Fruit fly (Drosophila melanogaster): Measurements from ENCODE around the gene Mms19.
A peak's percentile ranks its signal among the peaks of the same experiment; 100 is the strongest.

The Mms19 gene

dm6 chr3R:5232197-5232607 lies at the start of gene Mms19, which contains the start of gene Kat60:
TSS of gene Mms19 (plus strand) at chr3R:5232543.
TSS of gene Kat60 (minus strand) at chr3R:5232209.
- TF ChIP-seq CG17801 (GFP tag; optimal IDR thresholded peaks at IDR 0.05; ENCODE audit: partially characterized antibody): no peak

DNA sequence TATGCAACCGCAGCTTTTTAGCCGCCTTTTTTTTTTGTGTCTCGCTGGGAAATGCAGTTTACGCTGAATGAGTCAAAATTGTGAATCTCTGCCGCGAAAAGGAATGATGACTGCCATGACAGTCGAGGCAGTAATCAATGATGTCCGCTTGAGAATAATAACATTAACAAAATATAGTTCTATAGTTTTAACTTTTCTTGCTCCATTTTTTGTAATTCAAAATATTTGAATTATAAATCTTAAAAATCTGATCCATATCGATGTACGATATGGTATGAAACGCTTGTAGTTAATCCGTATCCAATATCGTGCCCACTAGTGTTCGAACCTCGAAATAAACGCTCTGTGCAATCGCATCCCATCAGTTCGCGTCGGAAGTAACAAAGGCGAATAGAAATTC lies 44.5 kb upstream of the Mms19 start:
- no peak for TF ChIP-seq CG17801 (GFP tag; optimal IDR thresholded peaks at IDR 0.05; ENCODE audit: partially characterized antibody)

dm6 chr3R:5193271-5193670 lies 39.1 kb upstream of the Mms19 start:
- TF ChIP-seq CG17801 (GFP tag; optimal IDR thresholded peaks at IDR 0.05; ENCODE audit: partially characterized antibody): no peak

DNA sequence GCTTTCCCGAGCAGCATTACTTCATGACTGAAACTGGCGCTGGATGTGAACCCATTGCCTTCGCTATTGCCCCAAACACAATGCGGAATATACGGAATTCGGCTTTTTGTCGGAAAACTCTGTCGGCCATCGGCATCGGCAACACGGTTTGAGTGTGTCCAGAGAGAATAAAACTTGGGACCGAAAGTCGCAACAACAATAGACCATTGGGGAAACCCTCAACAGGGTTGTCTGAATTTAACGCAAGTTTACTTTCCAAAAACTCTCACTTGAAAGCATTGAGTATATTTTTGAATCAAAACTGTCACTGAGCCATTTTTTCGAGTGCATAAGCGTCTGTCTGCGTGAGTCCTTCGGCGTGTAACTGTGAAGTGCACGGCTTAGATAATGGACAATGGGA lies 34.0 kb upstream of the Mms19 start:
- TF ChIP-seq CG17801 (GFP tag; optimal IDR thresholded peaks at IDR 0.05; ENCODE audit: partially characterized antibody): no peak

- no peak for TF ChIP-seq CG17801 (GFP tag; optimal IDR thresholded peaks at IDR 0.05; ENCODE audit: partially characterized antibody)
Observed at dm6 chr3R:5199581-5199980, 32.8 kb upstream of the Mms19 start.

DNA sequence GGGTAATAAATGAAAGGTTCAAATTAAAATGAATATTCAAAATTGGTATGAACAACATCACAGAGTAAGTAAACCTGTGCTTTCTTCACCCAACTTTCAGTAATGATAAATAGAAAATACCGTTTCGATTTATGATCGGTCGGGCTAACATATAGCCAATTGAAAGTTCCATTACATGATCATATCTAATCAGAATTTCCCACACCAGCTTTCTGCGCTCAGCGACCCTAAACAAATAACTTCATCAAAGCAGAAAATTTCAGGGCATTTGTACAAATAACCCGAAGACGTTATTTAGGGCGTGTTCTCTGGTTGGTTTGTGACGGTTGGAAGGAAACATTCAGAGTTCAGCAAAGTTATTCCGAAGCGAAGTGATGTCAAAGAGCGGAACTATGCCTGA lies 28.5 kb upstream of the Mms19 start:
- no peak for TF ChIP-seq CG17801 (GFP tag; optimal IDR thresholded peaks at IDR 0.05; ENCODE audit: partially characterized antibody)

- no peak for TF ChIP-seq CG17801 (GFP tag; optimal IDR thresholded peaks at IDR 0.05; ENCODE audit: partially characterized antibody)
Observed at dm6 chr3R:5205319-5206033, 26.9 kb upstream of the Mms19 start.

DNA sequence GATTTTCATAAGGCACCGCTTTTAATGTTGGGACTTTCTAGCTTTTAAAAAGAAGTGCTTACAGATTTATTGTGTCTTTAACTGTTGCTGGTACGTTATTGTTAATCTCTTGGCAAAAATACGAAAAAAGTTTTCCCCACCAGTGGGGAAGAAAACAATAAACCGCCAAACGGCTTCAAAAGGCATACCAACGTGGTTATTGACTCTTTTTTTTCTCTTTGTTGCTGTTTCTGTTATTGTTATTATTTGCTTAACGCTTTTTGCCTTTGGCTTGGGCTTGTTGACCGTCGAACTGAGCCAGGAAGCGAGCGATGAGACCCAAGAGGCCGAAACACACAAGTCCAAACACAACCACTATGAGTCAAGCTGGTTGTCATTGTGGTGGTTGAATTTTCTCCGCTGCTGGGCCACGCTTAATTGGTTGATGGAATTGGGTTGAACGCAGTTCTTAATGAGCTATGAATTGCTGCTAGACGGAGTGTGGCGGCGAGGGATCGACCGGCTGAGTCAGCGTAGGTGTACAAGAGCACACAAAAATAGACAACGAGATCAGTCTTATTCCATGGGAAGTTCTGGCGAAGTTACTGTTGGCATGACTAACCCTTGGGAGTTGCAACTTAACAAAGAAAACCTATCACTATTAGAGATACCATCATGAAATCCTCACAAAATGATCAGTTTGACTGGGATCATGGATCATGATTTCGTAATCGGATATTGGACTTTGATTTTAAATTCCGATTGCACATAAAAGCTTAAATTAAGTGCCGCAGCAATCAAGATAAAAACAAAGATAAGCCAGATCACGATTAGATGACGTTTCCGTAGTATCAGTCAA lies 24.8 kb upstream of the Mms19 start:
- TF ChIP-seq CG17801 (GFP tag; optimal IDR thresholded peaks at IDR 0.05; ENCODE audit: partially characterized antibody): no peak

- TF ChIP-seq CG17801 (GFP tag; optimal IDR thresholded peaks at IDR 0.05; ENCODE audit: partially characterized antibody): no peak
Observed at dm6 chr3R:5208115-5208365, 24.3 kb upstream of the Mms19 start.

- peak; percentile 57 for TF ChIP-seq CG17801 (GFP tag; optimal IDR thresholded peaks at IDR 0.05; ENCODE audit: partially characterized antibody)
Observed at dm6 chr3R:5209481-5209880, 22.9 kb upstream of the Mms19 start.

dm6 chr3R:5211401-5211800 lies 20.9 kb upstream of the Mms19 start:
- no peak for TF ChIP-seq CG17801 (GFP tag; optimal IDR thresholded peaks at IDR 0.05; ENCODE audit: partially characterized antibody)

DNA sequence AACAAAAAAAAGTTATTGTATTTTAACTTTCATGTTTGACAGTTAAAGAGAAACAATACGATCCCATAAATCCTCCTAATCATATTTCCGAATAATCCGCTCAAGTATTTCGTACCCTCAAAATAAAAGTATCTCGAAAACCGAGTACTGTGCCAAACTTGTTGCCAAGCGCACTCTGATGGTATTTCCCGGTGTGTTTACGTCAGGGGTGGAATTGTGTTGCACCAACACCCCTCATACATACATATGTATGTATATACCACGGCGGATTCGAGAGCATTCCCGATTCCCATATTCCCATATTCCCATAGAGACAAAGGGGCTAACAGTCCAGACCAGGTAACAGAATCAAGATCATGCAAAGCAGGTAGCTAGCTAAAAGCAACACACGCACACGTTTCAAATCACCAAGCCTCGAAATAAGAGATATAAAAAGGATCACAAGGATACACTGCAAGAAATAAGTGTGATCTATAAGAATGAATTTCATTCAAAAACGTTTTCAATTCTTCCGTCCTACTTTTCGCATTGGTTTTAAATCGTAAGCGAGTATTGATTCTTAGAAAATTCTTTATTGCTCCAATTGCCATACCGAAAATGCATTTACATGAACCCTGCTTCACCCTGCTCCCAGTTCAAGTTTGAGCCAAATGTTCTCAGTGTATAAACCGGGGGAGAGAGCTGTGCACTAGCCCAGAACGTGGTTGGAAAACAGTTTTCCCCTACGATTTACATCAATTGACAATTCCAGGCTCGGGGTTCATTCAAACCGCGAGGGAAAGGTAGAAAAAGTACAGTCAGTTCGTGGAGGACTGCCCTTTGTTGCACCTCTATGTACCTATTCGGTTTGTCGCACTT lies 20.2 kb upstream of the Mms19 start:
- TF ChIP-seq CG17801 (GFP tag; optimal IDR thresholded peaks at IDR 0.05; ENCODE audit: partially characterized antibody): no peak

- no peak for TF ChIP-seq CG17801 (GFP tag; optimal IDR thresholded peaks at IDR 0.05; ENCODE audit: partially characterized antibody)
Observed at dm6 chr3R:5212759-5213053, 19.6 kb upstream of the Mms19 start.

DNA sequence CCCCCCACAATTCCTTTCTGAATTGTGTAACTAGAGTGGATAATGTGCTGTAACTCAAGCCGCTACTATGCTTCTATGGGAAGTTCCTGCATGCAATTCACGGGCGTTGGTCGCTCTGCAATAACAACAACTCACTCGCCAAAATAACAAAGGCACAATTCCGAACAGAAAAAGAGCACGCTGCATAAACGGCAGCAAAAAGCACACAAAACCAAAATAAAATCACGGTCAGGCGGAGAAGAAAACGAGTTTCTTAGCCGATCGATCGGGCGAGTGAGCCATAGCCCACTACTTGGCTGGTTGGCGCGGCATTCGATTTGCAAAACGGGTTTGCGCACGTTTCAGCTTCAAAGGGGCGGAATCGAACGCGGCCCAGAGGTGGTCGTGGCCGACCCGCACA lies 19.0 kb upstream of the Mms19 start:
- TF ChIP-seq CG17801 (GFP tag; optimal IDR thresholded peaks at IDR 0.05; ENCODE audit: partially characterized antibody): no peak

DNA sequence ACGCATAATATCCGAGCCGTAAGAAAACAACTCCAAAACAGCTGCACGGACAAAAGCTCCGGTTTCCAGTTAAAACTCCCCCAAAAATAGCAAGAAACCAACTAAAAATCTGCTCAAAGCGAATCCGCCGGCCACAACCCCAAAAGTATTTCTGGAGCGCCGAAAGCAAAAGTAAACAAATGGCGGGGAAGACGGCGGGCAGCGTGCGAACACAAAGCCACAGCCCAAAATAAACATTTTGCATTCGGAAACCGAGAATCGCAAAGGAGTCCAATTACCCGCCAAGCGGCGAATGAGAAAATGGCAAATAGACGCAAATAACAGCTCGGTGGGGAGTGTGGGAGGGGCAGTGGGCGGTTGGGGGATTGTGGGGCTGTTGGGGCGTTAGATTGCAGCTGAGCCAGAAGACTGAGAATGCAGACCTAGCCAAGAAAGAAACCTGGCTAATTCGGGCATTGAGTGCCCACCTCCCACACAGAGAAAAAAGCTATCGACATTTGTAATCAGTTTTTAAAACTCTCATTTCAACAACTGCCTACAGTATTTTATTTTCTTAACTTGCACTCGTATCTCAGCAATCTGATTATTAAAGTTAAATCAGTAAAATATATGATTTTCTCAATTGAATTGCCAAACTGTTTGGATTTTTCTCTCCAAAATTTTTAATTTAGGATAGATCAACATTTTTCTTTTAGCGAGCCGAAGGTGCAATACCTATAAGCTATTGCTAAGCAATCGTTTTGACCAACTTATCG lies 18.0 kb upstream of the Mms19 start:
- TF ChIP-seq CG17801 (GFP tag; optimal IDR thresholded peaks at IDR 0.05; ENCODE audit: partially characterized antibody): no peak
